Worm (Caenorhabditis elegans): Measurements from ENCODE around the gene R02D5.4.

R02D5.4 gene

DNA sequence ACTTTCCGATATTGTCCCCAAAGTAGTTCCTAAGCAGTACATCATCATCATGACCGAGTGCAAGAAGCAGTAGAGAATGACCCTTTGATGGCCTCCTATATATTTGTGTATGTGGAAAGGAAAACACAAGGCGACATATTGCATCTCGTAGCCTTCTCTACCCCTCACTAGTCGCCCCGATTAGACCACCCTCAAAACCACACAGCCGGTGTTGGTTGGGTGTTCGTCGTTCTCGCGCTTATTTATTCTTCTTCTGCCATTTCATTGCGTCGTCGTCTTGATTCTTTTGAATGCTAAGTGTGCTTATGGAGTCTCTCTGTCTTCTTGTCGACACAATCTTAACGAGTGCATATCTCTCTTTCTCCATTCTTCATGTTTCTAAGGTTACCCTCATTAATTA, 13.7 kb upstream of the R02D5.4 start:
- TF ChIP-seq ztf-22 (GFP tag; optimal IDR thresholded peaks at IDR 0.05) = no peak
- TF ChIP-seq lin-35 (GFP tag; optimal IDR thresholded peaks at IDR 0.05) = no peak
- no peak for TF ChIP-seq nhr-80 (tag; optimal IDR thresholded peaks at IDR 0.05)
- no peak for TF ChIP-seq hmg-1.2 (GFP tag; IDR thresholded peaks at IDR 0.05)
- TF ChIP-seq mxl-1 (tag; optimal IDR thresholded peaks at IDR 0.05) = no peak
- no peak for TF ChIP-seq bed-1 (GFP tag; IDR thresholded peaks at IDR 0.05)
- no peak for TF ChIP-seq hlh-12 (tag; optimal IDR thresholded peaks at IDR 0.05)
- no peak for TF ChIP-seq aptf-2 (GFP tag; conservative IDR thresholded peaks at IDR 0.05)
- no peak for TF ChIP-seq egrh-3 (GFP tag; IDR thresholded peaks at IDR 0.05)
- TF ChIP-seq B0336.3 (GFP tag; IDR thresholded peaks at IDR 0.05) = no peak
- TF ChIP-seq rpc-1 (optimal IDR thresholded peaks at IDR 0.05) = no peak
- TF ChIP-seq rpc-1 (tag; optimal IDR thresholded peaks at IDR 0.05) = no peak
- no peak for TF ChIP-seq him-1 (tag; optimal IDR thresholded peaks at IDR 0.05)
- TF ChIP-seq zfh-2 (GFP tag; conservative IDR thresholded peaks at IDR 0.05) = no peak
- TF ChIP-seq Y95B8A.8 (GFP tag; IDR thresholded peaks at IDR 0.05) = no peak
- TF ChIP-seq T07F8.4 (tag; optimal IDR thresholded peaks at IDR 0.05) = no peak

DNA sequence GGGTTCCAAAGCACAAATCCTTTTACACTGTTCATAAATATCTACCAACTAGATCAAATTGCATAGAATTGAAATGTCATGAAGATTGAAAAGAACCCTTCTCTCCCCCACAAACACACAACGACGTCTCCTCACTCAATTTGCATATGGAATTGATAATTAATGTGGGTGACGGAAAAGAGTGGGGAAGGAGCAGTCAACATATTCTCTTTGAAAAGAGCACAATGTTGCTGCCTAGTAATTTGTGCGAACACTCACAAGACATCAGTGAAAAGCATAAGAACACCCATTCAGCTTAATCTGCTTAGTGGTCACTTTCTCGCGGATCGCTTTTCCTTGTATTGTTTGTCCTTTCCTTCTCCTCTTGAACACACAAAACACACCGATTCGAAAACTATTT, 12.0 kb upstream of the R02D5.4 start:
- 0 out of 2 replicates have a peak, but pooled peaks have one; percentile 36 for TF ChIP-seq Y56A3A.18 (GFP tag; IDR thresholded peaks at IDR 0.05)
- no peak for TF ChIP-seq madf-8 (GFP tag; conservative IDR thresholded peaks at IDR 0.05)

DNA sequence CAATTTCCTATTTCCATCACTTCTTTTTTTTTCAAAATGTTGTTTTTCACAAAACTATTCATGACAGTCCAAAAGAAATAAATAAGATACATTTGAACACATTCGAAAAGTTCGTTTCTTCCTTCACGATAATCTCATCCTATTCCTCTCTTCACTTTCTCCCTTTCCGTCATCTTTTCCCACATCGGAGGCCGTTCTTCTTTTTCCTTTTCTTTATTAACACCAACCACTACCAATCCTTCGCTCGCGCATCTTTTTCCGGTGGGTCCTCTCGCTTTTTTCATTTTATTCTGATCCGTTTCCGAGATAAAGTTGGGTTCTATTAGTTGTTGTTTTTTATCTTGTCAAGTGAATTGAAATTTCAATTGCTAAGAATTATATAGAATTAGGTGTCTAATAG, 11.0 kb upstream of the R02D5.4 start:
- TF ChIP-seq aptf-3 (GFP tag; IDR thresholded peaks at IDR 0.05) = no peak
- no peak for TF ChIP-seq hlh-26 (GFP tag; conservative IDR thresholded peaks at IDR 0.05)
- TF ChIP-seq nhr-90 (tag; optimal IDR thresholded peaks at IDR 0.05) = no peak
- no peak for TF ChIP-seq ztf-26 (tag; optimal IDR thresholded peaks at IDR 0.05)
- no peak for TF ChIP-seq Y67H2A.10 (GFP tag; conservative IDR thresholded peaks at IDR 0.05)
- TF ChIP-seq ztf-25 (GFP tag; IDR thresholded peaks at IDR 0.05) = no peak
- no peak for TF ChIP-seq Y79H2A.3 (GFP tag; conservative IDR thresholded peaks at IDR 0.05)

ce11 chrV:14493665-14494064, 9.2 kb upstream of the R02D5.4 start:
- no peak for TF ChIP-seq F57A8.1 (GFP tag; optimal IDR thresholded peaks at IDR 0.05)
- no peak for TF ChIP-seq tbp1 (GFP tag; optimal IDR thresholded peaks at IDR 0.05)
- no peak for TF ChIP-seq T07F8.4 (tag; optimal IDR thresholded peaks at IDR 0.05)
- TF ChIP-seq C17E4.6 (GFP tag; IDR thresholded peaks at IDR 0.05) = no peak
- no peak for TF ChIP-seq B0035.1 (tag; optimal IDR thresholded peaks at IDR 0.05)
- TF ChIP-seq ceh-40 (GFP tag; IDR thresholded peaks at IDR 0.05) = no peak
- TF ChIP-seq Y67H2A.10 (GFP tag; conservative IDR thresholded peaks at IDR 0.05) = no peak
- no peak for TF ChIP-seq egrh-3 (GFP tag; IDR thresholded peaks at IDR 0.05)
- TF ChIP-seq snpc-1.3 (tag; optimal IDR thresholded peaks at IDR 0.05; ENCODE audit: insufficient read depth) = no peak
- no peak for TF ChIP-seq lir-1 (GFP tag; conservative IDR thresholded peaks at IDR 0.05)
- no peak for TF ChIP-seq sea-2 (GFP tag; IDR thresholded peaks at IDR 0.05)
- TF ChIP-seq let-607 (tag; optimal IDR thresholded peaks at IDR 0.05) = no peak
- no peak for TF ChIP-seq ztf-22 (GFP tag; optimal IDR thresholded peaks at IDR 0.05)
- TF ChIP-seq pha-4 (tag; optimal IDR thresholded peaks at IDR 0.05) = no peak
- TF ChIP-seq hlh-26 (GFP tag; conservative IDR thresholded peaks at IDR 0.05) = no peak
- TF ChIP-seq lin-40 (tag; optimal IDR thresholded peaks at IDR 0.05) = no peak
- no peak for TF ChIP-seq akir-1 (GFP tag; optimal IDR thresholded peaks at IDR 0.05)
- no peak for TF ChIP-seq Y95B8A.8 (GFP tag; IDR thresholded peaks at IDR 0.05)
- no peak for TF ChIP-seq B0019.2 (GFP tag; conservative IDR thresholded peaks at IDR 0.05)
- no peak for TF ChIP-seq tlf-1 (GFP tag; optimal IDR thresholded peaks at IDR 0.05)

All from whole organism, young adult.